Worm (Caenorhabditis elegans): ENCODE measurements around the gene B0507.5.

DNA sequence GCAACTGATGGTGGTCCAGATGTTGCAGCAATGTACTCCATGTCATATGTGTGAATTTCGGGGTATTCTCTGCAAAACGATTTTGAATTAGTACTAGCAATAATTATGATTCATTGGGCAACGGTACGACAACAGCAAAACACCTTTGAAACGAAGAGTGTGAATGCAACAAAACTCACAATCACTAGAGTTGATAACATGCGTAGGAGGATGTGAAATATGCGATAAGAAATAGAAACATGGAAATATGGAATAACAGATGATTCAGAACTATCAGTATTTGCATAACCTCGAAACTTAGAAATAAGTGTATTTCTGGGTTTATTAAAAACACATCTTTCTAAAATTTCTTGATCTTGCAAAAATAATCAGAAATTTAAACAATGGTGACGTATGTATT, 42.0 kb downstream of the B0507.5 start:
- TF ChIP-seq hmg-11 (tag; optimal IDR thresholded peaks at IDR 0.05), result no peak
- no peak for TF ChIP-seq pha-4 (tag; optimal IDR thresholded peaks at IDR 0.05)
- no peak for TF ChIP-seq jun-1 (tag; optimal IDR thresholded peaks at IDR 0.05)
- no peak for TF ChIP-seq ceh-16 (tag; optimal IDR thresholded peaks at IDR 0.05)
- no peak for TF ChIP-seq daf-12 (tag; optimal IDR thresholded peaks at IDR 0.05)
- TF ChIP-seq ztf-4 (tag; optimal IDR thresholded peaks at IDR 0.05), result no peak
- no peak for TF ChIP-seq zag-1 (tag; optimal IDR thresholded peaks at IDR 0.05)
- no peak for TF ChIP-seq nhr-237 (tag; optimal IDR thresholded peaks at IDR 0.05)
- no peak for TF ChIP-seq mdl-1 (tag; optimal IDR thresholded peaks at IDR 0.05)
- no peak for TF ChIP-seq lin-39 (tag; optimal IDR thresholded peaks at IDR 0.05)
- TF ChIP-seq tbx-2 (tag; optimal IDR thresholded peaks at IDR 0.05), result no peak
- no peak for TF ChIP-seq ztf-11 (tag; optimal IDR thresholded peaks at IDR 0.05)
- peak; percentile 86 for TF ChIP-seq pqm-1 (tag; optimal IDR thresholded peaks at IDR 0.05)
- no peak for TF ChIP-seq nhr-77 (tag; optimal IDR thresholded peaks at IDR 0.05)
